Worm (Caenorhabditis elegans): ENCODE data around the gene F01D4.5.

DNA sequence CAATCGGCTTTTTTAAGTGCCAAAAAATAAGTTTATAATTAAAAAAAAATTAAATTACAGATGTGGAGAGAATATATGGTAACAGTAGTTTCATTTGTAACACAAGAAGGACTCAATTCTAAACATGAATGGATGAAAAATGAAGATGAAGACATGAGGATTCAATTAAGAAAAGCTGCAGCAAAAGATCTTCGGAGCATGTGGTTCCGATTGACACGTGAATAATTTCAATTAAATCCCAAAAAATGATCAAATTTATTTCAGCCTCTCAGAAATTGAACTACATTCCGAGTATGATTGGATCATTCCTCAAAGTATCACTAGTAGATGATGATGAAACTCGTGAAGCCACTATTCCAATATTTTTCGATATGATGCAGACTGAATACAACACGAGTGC, 6.0 kb upstream of the F01D4.5 start:
- TF ChIP-seq flt-1 (GFP tag; IDR thresholded peaks at IDR 0.05) (no peak), ztf-29 (GFP tag; IDR thresholded peaks at IDR 0.05) (no peak), klf-2 (GFP tag; conservative IDR thresholded peaks at IDR 0.05) (no peak), cog-1 (tag; optimal IDR thresholded peaks at IDR 0.05) (no peak)
